Worm (Caenorhabditis elegans): ENCODE measurements around the gene F52H2.1.

The F52H2.1 gene

DNA sequence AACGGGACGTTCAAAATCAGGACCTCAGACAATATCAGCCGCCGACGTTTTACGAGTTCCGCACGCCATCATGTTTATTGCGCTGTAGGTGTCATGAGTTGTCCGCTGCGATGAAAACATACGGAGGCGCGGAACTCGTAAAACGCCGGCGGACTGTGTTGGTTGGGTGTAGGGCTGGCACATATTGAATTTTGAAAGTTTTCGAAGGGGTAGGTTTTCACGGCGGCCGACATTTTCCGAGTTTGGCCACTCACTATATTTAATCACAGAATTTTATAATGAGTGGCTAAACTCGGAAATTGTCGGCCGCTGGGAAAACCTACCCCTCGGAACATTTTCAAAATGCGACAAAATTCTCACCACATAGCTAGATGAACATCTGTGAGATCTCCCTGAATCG lies 53.3 kb downstream of the F52H2.1 start:
- no peak for TF ChIP-seq nhr-11 (tag; optimal IDR thresholded peaks at IDR 0.05)
- no peak for TF ChIP-seq ceh-20 (GFP tag; IDR thresholded peaks at IDR 0.05)
- TF ChIP-seq lin-39 (tag; optimal IDR thresholded peaks at IDR 0.05), result no peak
- no peak for TF ChIP-seq R02D3.7 (tag; optimal IDR thresholded peaks at IDR 0.05)
- TF ChIP-seq zfp-2 (tag; optimal IDR thresholded peaks at IDR 0.05), result no peak
- no peak for TF ChIP-seq F49E8.2 (tag; optimal IDR thresholded peaks at IDR 0.05; ENCODE audit: borderline replicate concordance)
- TF ChIP-seq saeg-2 (GFP tag; IDR thresholded peaks at IDR 0.05), result no peak
- no peak for TF ChIP-seq egl-27 (tag; optimal IDR thresholded peaks at IDR 0.05)
- TF ChIP-seq Y105C5A.15 (GFP tag; IDR thresholded peaks at IDR 0.05), result no peak
- no peak for TF ChIP-seq spr-3 (GFP tag; optimal IDR thresholded peaks at IDR 0.05)
- no peak for TF ChIP-seq hif-1 (tag; optimal IDR thresholded peaks at IDR 0.05)
- TF ChIP-seq Y48G9A.11 (GFP tag; IDR thresholded peaks at IDR 0.05), result no peak
- TF ChIP-seq jun-1 (tag; optimal IDR thresholded peaks at IDR 0.05), result no peak
- TF ChIP-seq ceh-62 (tag; optimal IDR thresholded peaks at IDR 0.05), result no peak
- TF ChIP-seq nhr-76 (tag; optimal IDR thresholded peaks at IDR 0.05), result no peak
- TF ChIP-seq nhr-25 (tag; optimal IDR thresholded peaks at IDR 0.05; ENCODE audit: borderline replicate concordance, insufficient read depth), result no peak
